Fruit fly (Drosophila melanogaster): Measurements from ENCODE around the gene CG45079.
A peak's percentile ranks its signal among the peaks of the same experiment; 100 is the strongest.

CG45079 gene

DNA sequence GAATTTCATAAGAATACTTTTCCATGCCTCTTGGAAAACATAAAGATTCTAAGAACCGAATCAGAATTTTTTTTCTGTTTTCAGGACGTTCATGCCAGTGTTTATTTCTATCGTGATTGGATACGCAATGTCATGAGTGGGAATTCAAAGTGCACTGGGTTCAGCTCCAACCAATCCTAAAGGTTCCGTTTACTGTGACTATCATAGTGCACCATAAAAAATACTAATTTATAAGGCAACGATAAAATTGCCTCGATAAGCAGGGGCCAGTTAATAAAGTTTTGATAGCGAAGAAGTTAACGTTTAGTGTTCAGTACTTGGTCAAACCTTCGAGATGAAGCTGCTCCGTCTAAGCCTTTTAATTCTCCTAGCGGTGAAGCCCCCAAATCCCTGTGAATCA is 3.6 kb downstream of the CG45079 start, which contains the start of gene CG31265:
Gene CG31265 (plus strand): TSS at position 301 of the 400 bp plus-strand sequence.
- TF ChIP-seq vri (GFP tag; optimal IDR thresholded peaks at IDR 0.05) (no peak), Eip75B (GFP tag; optimal IDR thresholded peaks at IDR 0.05) (no peak), CG6163 (GFP tag; IDR thresholded peaks at IDR 0.05) (no peak), svp (GFP tag) (no peak), fkh (GFP tag; optimal IDR thresholded peaks at IDR 0.05) (no peak), Smox (GFP tag; optimal IDR thresholded peaks at IDR 0.05) (no peak), CG10669 (GFP tag; optimal IDR thresholded peaks at IDR 0.05) (no peak), CG1621 (tag; optimal IDR thresholded peaks at IDR 0.05) (no peak), Met (GFP tag; optimal IDR thresholded peaks at IDR 0.05) (no peak), eg (GFP tag; IDR thresholded peaks at IDR 0.05) (no peak), Gug (GFP tag; IDR thresholded peaks at IDR 0.05) (no peak)

DNA sequence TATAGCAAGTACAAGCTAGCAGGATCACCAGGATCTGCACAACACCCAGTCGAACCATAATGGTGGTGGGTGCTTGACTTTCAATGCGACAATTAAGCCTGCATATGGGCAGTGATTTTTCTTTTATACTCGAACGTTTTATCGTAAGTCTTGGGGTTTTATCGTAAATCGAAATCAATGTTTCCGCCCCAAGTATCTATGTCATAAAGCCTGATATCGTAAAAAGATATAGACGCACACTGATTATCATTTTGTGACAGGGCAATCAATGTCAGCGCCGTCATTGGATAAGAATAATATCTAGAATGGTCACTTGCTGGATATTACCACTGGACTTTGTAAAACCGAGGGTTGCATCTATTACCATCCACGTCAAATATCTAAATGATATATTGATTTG is 6.0 kb downstream of the CG45079 start, which contains the start of gene CG17475:
Gene CG17475 (minus strand): TSS at position 101 of the 400 bp plus-strand sequence.
- TF ChIP-seq vri (GFP tag; optimal IDR thresholded peaks at IDR 0.05) (no peak), CG7368 (GFP tag; optimal IDR thresholded peaks at IDR 0.05) (no peak), CG1621 (tag; optimal IDR thresholded peaks at IDR 0.05) (no peak), CG3032 (tag; optimal IDR thresholded peaks at IDR 0.05) (no peak), Sox14 (GFP tag; optimal IDR thresholded peaks at IDR 0.05) (no peak), CG6808 (GFP tag; optimal IDR thresholded peaks at IDR 0.05) (no peak), Gug (GFP tag; IDR thresholded peaks at IDR 0.05) (no peak), topi (GFP tag; optimal IDR thresholded peaks at IDR 0.05) (no peak)

DNA sequence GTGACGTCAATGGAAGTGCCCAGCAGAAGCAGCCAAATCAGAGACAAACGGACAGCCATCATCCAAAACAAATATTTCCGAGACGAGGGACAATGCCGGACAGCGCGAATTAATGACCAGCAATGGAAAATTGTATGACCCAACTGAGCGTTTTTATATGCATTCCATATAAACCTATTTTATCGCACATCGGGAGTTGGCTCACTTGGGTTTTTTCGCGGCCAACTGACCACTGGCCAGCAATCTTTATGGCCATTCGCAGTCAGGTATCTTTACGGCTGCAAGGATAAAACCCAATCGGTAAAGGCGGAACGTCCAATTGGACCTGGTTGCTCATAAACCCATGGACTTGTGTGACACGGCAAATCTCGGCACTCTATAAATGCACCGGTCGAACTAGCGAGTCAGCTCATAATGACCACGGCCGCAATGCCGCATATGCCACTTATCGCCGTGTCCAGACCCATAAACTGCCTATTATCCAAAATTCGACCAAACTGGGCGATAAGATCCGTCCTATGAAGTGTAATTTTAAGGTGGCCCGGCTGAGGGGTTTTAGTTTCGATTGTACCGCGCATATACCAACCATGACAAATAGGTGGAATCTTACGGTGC is 7.9 kb downstream of the CG45079 start, which contains the start of the genes CG4053 and CG31266:
Gene CG4053 (minus strand): TSS at position 101 of the 615 bp plus-strand sequence.
Gene CG31266 (plus strand): TSS at position 565 of the 615 bp plus-strand sequence.
- no peak for TF ChIP-seq cyc (GFP tag; optimal IDR thresholded peaks at IDR 0.05)
- TF ChIP-seq CG31627 (GFP tag; optimal IDR thresholded peaks at IDR 0.05): no peak
- no peak for TF ChIP-seq spab (GFP tag; optimal IDR thresholded peaks at IDR 0.05)
- TF ChIP-seq Sox102F (GFP tag; optimal IDR thresholded peaks at IDR 0.05): no peak
- TF ChIP-seq CG11762 (GFP tag; optimal IDR thresholded peaks at IDR 0.05; ENCODE audit: insufficient read depth): no peak
- no peak for TF ChIP-seq CG6276 (GFP tag; optimal IDR thresholded peaks at IDR 0.05)
- TF ChIP-seq OdsH (GFP tag; optimal IDR thresholded peaks at IDR 0.05): no peak
- TF ChIP-seq Eip75B (GFP tag; optimal IDR thresholded peaks at IDR 0.05): no peak
- no peak for TF ChIP-seq achi (GFP tag; optimal IDR thresholded peaks at IDR 0.05)
- TF ChIP-seq Ets21C (GFP tag; optimal IDR thresholded peaks at IDR 0.05): no peak
- no peak for TF ChIP-seq Sox14 (GFP tag; optimal IDR thresholded peaks at IDR 0.05)
- TF ChIP-seq CG6163 (GFP tag; IDR thresholded peaks at IDR 0.05): no peak
- no peak for TF ChIP-seq esn (GFP tag; optimal IDR thresholded peaks at IDR 0.05)

DNA sequence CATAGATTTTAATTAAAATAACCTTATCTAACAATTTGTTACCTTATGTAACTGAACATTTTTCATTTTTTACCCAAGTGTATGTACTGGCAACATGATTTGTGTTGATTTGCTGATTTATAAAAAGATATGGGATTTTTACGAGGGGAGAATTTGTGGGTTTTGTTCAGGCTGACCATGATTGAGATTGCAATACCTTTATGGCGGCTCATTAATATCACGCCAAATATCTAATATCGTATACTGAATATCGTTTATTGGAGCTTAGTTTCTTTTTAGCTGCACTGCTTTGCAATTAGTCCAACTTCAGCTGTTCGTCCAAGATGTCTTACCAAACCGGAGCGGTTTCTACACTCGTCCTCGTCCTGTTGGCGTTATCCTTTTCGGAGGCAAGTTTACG is 9.6 kb downstream of the CG45079 start, which contains the start of gene CG31267:
Gene CG31267 (plus strand): TSS at position 301 of the 400 bp plus-strand sequence.
- TF ChIP-seq CG6276 (GFP tag; optimal IDR thresholded peaks at IDR 0.05) (no peak), svp (GFP tag) (peak; percentile 14)

DNA sequence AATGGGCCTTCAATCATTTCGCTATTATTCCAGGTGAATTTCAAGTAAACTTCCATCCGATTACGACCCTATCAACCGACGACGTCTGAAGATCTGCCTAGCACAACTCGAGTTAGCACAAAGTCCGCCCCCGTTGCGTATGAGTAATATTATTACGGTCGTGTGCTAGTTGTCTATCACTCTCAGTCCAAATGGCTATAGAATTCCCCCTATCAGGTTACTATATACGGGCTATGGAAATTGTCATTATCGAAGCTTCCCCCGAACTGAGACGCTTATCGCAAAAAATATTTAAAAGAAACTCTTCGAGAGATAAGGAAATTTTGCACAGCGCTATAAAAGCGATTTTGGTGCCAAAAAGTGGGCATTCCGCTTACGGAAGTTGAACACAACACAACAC is 11.5 kb downstream of the CG45079 start, which contains the start of gene CG5246:
Gene CG5246 (plus strand): TSS at position 365 of the 400 bp plus-strand sequence.
- TF ChIP-seq achi (GFP tag; optimal IDR thresholded peaks at IDR 0.05) (no peak), salr (GFP tag; optimal IDR thresholded peaks at IDR 0.05) (no peak), OdsH (GFP tag; optimal IDR thresholded peaks at IDR 0.05) (no peak), Met (GFP tag; optimal IDR thresholded peaks at IDR 0.05) (no peak), svp (GFP tag) (peak; percentile 46), vri (GFP tag; optimal IDR thresholded peaks at IDR 0.05) (peak; percentile 45), Ets96B (tag; optimal IDR thresholded peaks at IDR 0.05) (no peak)

DNA sequence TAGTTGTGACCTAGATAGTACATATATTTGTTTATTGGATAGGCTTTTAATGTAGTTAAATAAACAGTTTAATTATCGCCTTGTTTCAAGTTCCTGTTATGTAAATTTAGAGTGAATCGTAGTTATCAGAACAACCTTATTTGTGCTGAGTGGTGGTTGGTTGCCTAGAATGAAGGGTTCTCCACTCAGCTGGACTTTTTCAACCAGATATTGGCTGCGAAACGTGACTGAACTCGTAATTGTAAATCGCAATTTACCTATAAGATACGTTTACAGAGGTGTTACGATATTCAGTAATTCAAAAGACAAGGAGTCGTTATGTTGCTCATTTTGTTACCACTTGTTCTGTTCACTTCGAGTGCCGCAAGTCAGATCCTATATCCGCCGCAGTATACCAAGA is 13.3 kb downstream of the CG45079 start, which contains the start of gene CG5255:
Gene CG5255 (plus strand): TSS at position 301 of the 400 bp plus-strand sequence.
- TF ChIP-seq CG6792 (GFP tag; optimal IDR thresholded peaks at IDR 0.05) (no peak), Eip93F (GFP tag; optimal IDR thresholded peaks at IDR 0.05) (no peak)
